Worm (Caenorhabditis elegans) whole organism, L4 larva: Measurements from ENCODE around the gene ZK813.2.

Experiments used
- D1046.2 ChIP-seq: fragments of 200-800 bp; sonication (Bioruptor generic); IDR thresholded peaks from 2 replicates; pipeline ENCODE4 v1.3.6; 2022; ENCODE audit warnings: missing genetic modification characterization, missing compliant biosample characterization
- F44E2.7 ChIP-seq: fragments of 200-800 bp; sonication (Bioruptor generic); IDR thresholded peaks from 2 replicates; pipeline ENCODE4 v2.1.2; 2022; ENCODE audit warnings: missing genetic modification characterization, missing compliant biosample characterization
- T20F7.1 ChIP-seq: fragments of 200-800 bp; sonication (Bioruptor generic); optimal IDR thresholded peaks from 2 replicates; lab custom pipeline; 2018; ENCODE audit warnings: mild to moderate bottlenecking, missing genetic modification characterization, missing compliant biosample characterization
- Y75B8A.6 ChIP-seq: fragments of 200-800 bp; sonication (Bioruptor generic); IDR thresholded peaks from 2 replicates; pipeline ENCODE4 v1.3.6; 2022; ENCODE audit warnings: missing genetic modification reagents, missing genetic modification characterization, missing compliant biosample characterization
- aha-1 ChIP-seq: fragments of 150-350 bp; peaks from one replicate; lab custom pipeline; 2014; ENCODE audit warnings: missing biosample characterization, missing genetic modification characterization
- aly-2 ChIP-seq: sonication (generic microtip); optimal IDR thresholded peaks from 2 replicates; lab custom pipeline; 2018; ENCODE audit warnings: missing biosample characterization, missing genetic modification characterization
- ceh-28 ChIP-seq: fragments of 150-350 bp; optimal IDR thresholded peaks from 2 replicates; lab custom pipeline; 2014; ENCODE audit warnings: missing biosample characterization, missing genetic modification reagents, missing genetic modification characterization
- ceh-32 ChIP-seq: sonication (generic microtip); optimal IDR thresholded peaks from 2 replicates; lab custom pipeline; 2016; ENCODE audit warnings: mild to moderate bottlenecking, missing genetic modification characterization, missing compliant biosample characterization; ENCODE audit not compliant: poor library complexity
- ces-1 ChIP-seq: fragments of 150-350 bp; sonication (generic microtip); optimal IDR thresholded peaks from 4 replicates; lab custom pipeline; 2014; ENCODE audit warnings: missing biosample characterization, missing genetic modification reagents, missing genetic modification characterization
- dmd-6 ChIP-seq: fragments of 200-800 bp; sonication (Bioruptor generic); IDR thresholded peaks from 2 replicates; pipeline ENCODE4 v1.3.6; 2022; ENCODE audit warnings: missing genetic modification reagents, missing genetic modification characterization, missing compliant biosample characterization
- duxl-1 ChIP-seq: sonication (generic microtip); optimal IDR thresholded peaks from 2 replicates; lab custom pipeline; 2016; ENCODE audit warnings: mild to moderate bottlenecking, missing genetic modification characterization, moderate library complexity, missing compliant biosample characterization; ENCODE audit not compliant: poor library complexity
- egl-43 ChIP-seq: fragments of 200-800 bp; sonication (Bioruptor generic); IDR thresholded peaks from 2 replicates; pipeline ENCODE4 v1.3.6; 2022; ENCODE audit warnings: missing genetic modification reagents, missing genetic modification characterization, missing compliant biosample characterization
- fkh-10 ChIP-seq: fragments of 150-350 bp; optimal IDR thresholded peaks from 2 replicates; lab custom pipeline; 2014; ENCODE audit warnings: missing biosample characterization, missing genetic modification reagents, missing genetic modification characterization
- lim-7 ChIP-seq: fragments of 200-800 bp; sonication (Bioruptor generic); IDR thresholded peaks from 2 replicates; pipeline ENCODE4 v1.3.6; 2022; ENCODE audit warnings: missing genetic modification characterization, missing compliant biosample characterization
- lin-1 ChIP-seq: fragments of 200-800 bp; sonication (Bioruptor generic); IDR thresholded peaks from 2 replicates; pipeline ENCODE4 v1.3.6; 2022; ENCODE audit warnings: missing genetic modification reagents, missing genetic modification characterization, missing compliant biosample characterization
- lin-15B ChIP-seq: fragments of 150-350 bp; sonication (generic microtip); optimal IDR thresholded peaks from 3 replicates; lab custom pipeline; 2014; ENCODE audit warnings: missing biosample characterization, missing genetic modification characterization
- lin-29 ChIP-seq: fragments of 200-800 bp; sonication (Bioruptor generic); IDR thresholded peaks from 2 replicates; pipeline ENCODE4 v1.3.6; 2022; ENCODE audit warnings: missing genetic modification reagents, missing genetic modification characterization, missing compliant biosample characterization
- lsy-2 ChIP-seq, 2 experiments: fragments of 150-350 bp in 1 of 2; sonication (generic microtip) in 1 of 2; optimal IDR thresholded peaks; 2 replicates each; lab custom pipeline; 2014 to 2017; ENCODE audit warnings: missing biosample characterization in 2 of 2, missing genetic modification characterization in 2 of 2
- madf-5 ChIP-seq, 2 experiments: fragments of 200-800 bp; sonication (Bioruptor generic); IDR thresholded peaks; 2 replicates each; pipeline ENCODE4 v1.3.6; 2022; ENCODE audit warnings: missing compliant biosample characterization in 2 of 2, missing genetic modification characterization in 2 of 2
- madf-9 ChIP-seq: fragments of 200-800 bp; sonication (Bioruptor generic); conservative IDR thresholded peaks from 2 replicates; pipeline ENCODE4 v1.3.6; 2022; ENCODE audit warnings: missing genetic modification reagents, missing genetic modification characterization, missing compliant biosample characterization
- mdl-1 ChIP-seq, 2 experiments: fragments of 150-350 bp in 1 of 2; sonication (generic microtip) in 1 of 2; optimal IDR thresholded peaks; 2 replicates each; lab custom pipeline; 2014 to 2017; ENCODE audit warnings: missing biosample characterization in 2 of 2, missing genetic modification characterization in 2 of 2
- mes-2 ChIP-seq: sonication (generic microtip); optimal IDR thresholded peaks from 2 replicates; lab custom pipeline; 2016; ENCODE audit warnings: missing genotype, mild to moderate bottlenecking, missing genetic modification characterization, missing compliant biosample characterization; ENCODE audit not compliant: poor library complexity, severe bottlenecking
- mxl-3 ChIP-seq: fragments of 200-800 bp; sonication (Bioruptor generic); optimal IDR thresholded peaks from 2 replicates; lab custom pipeline; 2018; ENCODE audit warnings: mild to moderate bottlenecking, missing genetic modification characterization, missing compliant biosample characterization
- nhr-11 ChIP-seq: fragments of 150-350 bp; optimal IDR thresholded peaks from 2 replicates; lab custom pipeline; 2014; ENCODE audit warnings: missing biosample characterization, missing genetic modification characterization
- nhr-111 ChIP-seq: fragments of 200-800 bp; sonication (Bioruptor generic); optimal IDR thresholded peaks from 2 replicates; lab custom pipeline; 2018; ENCODE audit warnings: mild to moderate bottlenecking, missing genetic modification characterization, missing compliant biosample characterization
- nhr-237 ChIP-seq: sonication (generic microtip); optimal IDR thresholded peaks from 2 replicates; lab custom pipeline; 2017; ENCODE audit warnings: missing biosample characterization, missing genetic modification characterization
- nhr-25 ChIP-seq: sonication (generic microtip); optimal IDR thresholded peaks from 2 replicates; lab custom pipeline; 2017; ENCODE audit warnings: missing genetic modification characterization, mild to moderate bottlenecking, missing compliant biosample characterization, antibody characterized with exemption, moderate library complexity, borderline replicate concordance; ENCODE audit not compliant: insufficient read depth
- nhr-28 ChIP-seq: fragments of 150-350 bp; optimal IDR thresholded peaks from 2 replicates; lab custom pipeline; 2014; ENCODE audit warnings: missing biosample characterization, missing genetic modification characterization
- nhr-6 ChIP-seq: fragments of 150-350 bp; optimal IDR thresholded peaks from 2 replicates; lab custom pipeline; 2014; ENCODE audit warnings: missing biosample characterization, missing genetic modification characterization
- nhr-77 ChIP-seq: fragments of 150-350 bp; optimal IDR thresholded peaks from 2 replicates; lab custom pipeline; 2014; ENCODE audit warnings: missing biosample characterization, missing genetic modification characterization
- tra-1 ChIP-seq: fragments of 200-800 bp; sonication (Bioruptor generic); IDR thresholded peaks from 2 replicates; pipeline ENCODE4 v1.3.6; 2022; ENCODE audit warnings: missing genetic modification reagents, missing genetic modification characterization, missing compliant biosample characterization
- zag-1 ChIP-seq: fragments of 150-350 bp; optimal IDR thresholded peaks from 2 replicates; lab custom pipeline; 2014; ENCODE audit warnings: missing biosample characterization, missing genetic modification characterization
- zfp-3 ChIP-seq: fragments of 200-800 bp; sonication (Bioruptor generic); conservative IDR thresholded peaks from 2 replicates; pipeline ENCODE4 v1.3.6; 2022; ENCODE audit warnings: missing genetic modification reagents, missing genetic modification characterization, missing compliant biosample characterization
- zip-2 ChIP-seq: fragments of 150-350 bp; optimal IDR thresholded peaks from 2 replicates; lab custom pipeline; 2014; ENCODE audit warnings: missing biosample characterization, missing genetic modification characterization
- ztf-11 ChIP-seq: fragments of 150-350 bp; optimal IDR thresholded peaks from 2 replicates; lab custom pipeline; 2014; ENCODE audit warnings: missing biosample characterization, missing genetic modification characterization

The ZK813.2 gene

ce11 chrX:3405813-3406212, 37.8 kb upstream of the ZK813.2 start:
- TF ChIP-seq zfp-3: peak; percentile 72; the same call in 1 of the 2 replicates
- peak; percentile 37; the same call in 1 of the 2 replicates for TF ChIP-seq dmd-6 (GFP tag; lab: Robert Waterston, UW)

ce11 chrX:3408717-3409303, 34.8 kb upstream of the ZK813.2 start:
- TF ChIP-seq dmd-6 (GFP tag; lab: Robert Waterston, UW): peak; percentile 33; the same call in 1 of the 2 replicates
- TF ChIP-seq ztf-11 (tag; lab: Kevin White, UChicago): no peak
- 0 out of 2 replicates have a peak, but pooled peaks have one; percentile 47 for TF ChIP-seq D1046.2 (GFP tag; lab: Robert Waterston, UW)
- peak; percentile 43; the same call in 1 of the 2 replicates for TF ChIP-seq Y75B8A.6 (GFP tag; lab: Robert Waterston, UW)
- peak; percentile 26 for TF ChIP-seq T20F7.1 (GFP tag; lab: Kevin White, UChicago)

ce11 chrX:3411565-3412022, 32.0 kb upstream of the ZK813.2 start, which contains the start of gene unc-78:
TSS of gene unc-78 (minus strand) at chrX:3411615.
- no peak for TF ChIP-seq madf-5 (GFP tag; IDR thresholded peaks at IDR 0.05; lab: Robert Waterston, UW)
- no peak for TF ChIP-seq nhr-6 (tag; lab: Kevin White, UChicago)
- TF ChIP-seq ces-1: no peak
- TF ChIP-seq mes-2 (tag; lab: Kevin White, UChicago): peak; percentile 44
- TF ChIP-seq egl-43 (GFP tag; lab: Robert Waterston, UW): no peak
- TF ChIP-seq lim-7: no peak
- no peak for TF ChIP-seq nhr-11 (tag; lab: Kevin White, UChicago)
- no peak for TF ChIP-seq D1046.2 (GFP tag; lab: Robert Waterston, UW)
- no peak for TF ChIP-seq ceh-32 (tag; lab: Kevin White, UChicago)
- no peak for TF ChIP-seq nhr-237 (tag; lab: Kevin White, UChicago)
- no peak for TF ChIP-seq lin-15B (tag; lab: Kevin White, UChicago)
- no peak for TF ChIP-seq fkh-10 (GFP tag; lab: Kevin White, UChicago)
- TF ChIP-seq ceh-28 (tag; lab: Kevin White, UChicago): no peak
- TF ChIP-seq nhr-111: no peak
- TF ChIP-seq aha-1 (tag; lab: Kevin White, UChicago): peak; percentile 58
- no peak for TF ChIP-seq madf-9 (GFP tag; lab: Robert Waterston, UW)

- no peak for TF ChIP-seq aly-2 (tag; lab: Kevin White, UChicago)
- peak; percentile 77 for TF ChIP-seq nhr-28 (tag; lab: Kevin White, UChicago)
- TF ChIP-seq mxl-3 (GFP tag; lab: Kevin White, UChicago): peak; percentile 25
- TF ChIP-seq nhr-25 (tag; lab: Kevin White, UChicago): peak; percentile 35
- TF ChIP-seq lin-29 (GFP tag; lab: Robert Waterston, UW): no peak
- no peak for TF ChIP-seq tra-1
- TF ChIP-seq nhr-77 (tag; lab: Kevin White, UChicago): no peak
- no peak for TF ChIP-seq duxl-1
- no peak for TF ChIP-seq F44E2.7 (GFP tag; lab: Robert Waterston, UW)
- no peak for TF ChIP-seq zag-1
- no peak for TF ChIP-seq zip-2 (tag; lab: Kevin White, UChicago)
- peak in 1 of 2 experiments; percentile 34 for TF ChIP-seq mdl-1 (tag; optimal IDR thresholded peaks at IDR 0.05; lab: Kevin White, UChicago)
- TF ChIP-seq lsy-2 (tag; optimal IDR thresholded peaks at IDR 0.05; lab: Kevin White, UChicago): no peak
- no peak for TF ChIP-seq lin-1
These were observed 28.9 kb upstream of the ZK813.2 start, which contains the start of gene dhs-27 for ce11 chrX:3414660-3415144. TSS of gene dhs-27 (minus strand) at chrX:3414710.
